Fruit fly (Drosophila melanogaster) Kc167 (cell line): ENCODE measurements around the gene pll.

ENCODE experiments used
- Myc ChIP-seq: fragments of >200 bp; optimal IDR thresholded peaks from 2 replicates; lab custom pipeline; 2017; ENCODE audit warnings: missing external identifiers
- Sin3A ChIP-seq: fragments of >200 bp; optimal IDR thresholded peaks from 2 replicates; lab custom pipeline; 2018; ENCODE audit warnings: missing external identifiers
- h ChIP-seq: fragments of >200 bp; optimal IDR thresholded peaks from 3 replicates; lab custom pipeline; 2018; ENCODE audit warnings: missing external identifiers
- insv ChIP-seq: fragments of >200 bp; optimal IDR thresholded peaks from 3 replicates; lab custom pipeline; 2018; ENCODE audit warnings: missing external identifiers
- psq ChIP-seq: fragments of >200 bp; optimal IDR thresholded peaks from 2 replicates; lab custom pipeline; 2017; ENCODE audit warnings: missing external identifiers
- ttk ChIP-seq: sonication (Bioruptor generic); optimal IDR thresholded peaks from 2 replicates; lab custom pipeline; 2017; ENCODE audit warnings: missing external identifiers

pll gene

DNA sequence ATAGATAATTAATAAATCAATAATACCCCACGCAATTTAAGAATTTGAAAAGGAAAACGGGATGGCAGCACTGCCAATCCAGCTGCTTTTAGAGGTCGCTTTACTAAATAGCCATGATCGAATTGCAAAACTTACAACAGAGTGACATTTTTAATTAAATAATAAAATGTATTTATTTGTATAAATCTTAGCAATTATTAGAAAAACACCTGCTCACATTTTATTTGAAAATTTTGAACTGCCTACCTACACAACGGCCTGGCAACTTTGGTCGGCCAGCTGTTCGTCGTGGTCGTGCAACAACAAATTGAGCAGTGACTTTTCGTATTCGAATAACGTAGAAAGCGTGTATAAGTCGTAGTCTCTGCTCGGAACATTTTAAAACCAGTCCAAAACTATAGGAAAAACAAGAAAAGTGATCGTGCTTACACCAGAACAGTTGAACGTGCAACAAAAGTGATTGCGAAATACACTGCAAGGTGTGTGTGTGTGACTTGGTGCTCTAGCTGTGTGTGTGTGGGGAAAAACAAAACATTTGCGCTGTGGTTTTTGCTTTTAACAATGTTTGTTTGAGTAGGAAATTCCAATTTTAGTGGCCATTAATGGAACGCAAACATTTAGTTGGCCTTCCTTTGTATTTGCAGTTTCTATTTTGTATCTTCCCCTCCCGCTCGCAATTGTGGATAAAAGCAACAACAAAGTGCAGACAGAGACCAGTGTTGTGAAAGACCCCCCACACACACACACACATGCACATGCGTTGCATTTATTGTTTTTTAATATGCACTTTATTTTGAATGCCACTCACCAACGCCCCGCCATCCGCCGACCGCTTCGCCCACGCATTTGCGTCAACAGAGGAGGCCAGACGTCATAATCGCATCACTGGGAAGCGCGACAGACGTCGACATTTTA is 21.8 kb upstream of the pll start, which contains the start of gene CG5938:
Gene CG5938 (plus strand): TSS at position 262 of the 915 bp plus-strand sequence.
- TF ChIP-seq Sin3A (lab: Kevin White, UChicago) = no peak
- TF ChIP-seq insv (lab: Kevin White, UChicago) = no peak
- no peak for TF ChIP-seq h (lab: Kevin White, UChicago)
- TF ChIP-seq ttk = no peak
- TF ChIP-seq psq (lab: Kevin White, UChicago) = no peak
- TF ChIP-seq Myc = no peak

- TF ChIP-seq ttk = no peak
- no peak for TF ChIP-seq insv (lab: Kevin White, UChicago)
- TF ChIP-seq Sin3A (lab: Kevin White, UChicago) = no peak
- TF ChIP-seq Myc = no peak
- no peak for TF ChIP-seq psq (lab: Kevin White, UChicago)
- TF ChIP-seq h (lab: Kevin White, UChicago) = no peak
Observed at dm6 chr3R:27273118-27274062, 20.4 kb upstream of the pll start, which contains the start of gene CG5934. Gene CG5934 (plus strand): TSS chr3R:27273705.

DNA sequence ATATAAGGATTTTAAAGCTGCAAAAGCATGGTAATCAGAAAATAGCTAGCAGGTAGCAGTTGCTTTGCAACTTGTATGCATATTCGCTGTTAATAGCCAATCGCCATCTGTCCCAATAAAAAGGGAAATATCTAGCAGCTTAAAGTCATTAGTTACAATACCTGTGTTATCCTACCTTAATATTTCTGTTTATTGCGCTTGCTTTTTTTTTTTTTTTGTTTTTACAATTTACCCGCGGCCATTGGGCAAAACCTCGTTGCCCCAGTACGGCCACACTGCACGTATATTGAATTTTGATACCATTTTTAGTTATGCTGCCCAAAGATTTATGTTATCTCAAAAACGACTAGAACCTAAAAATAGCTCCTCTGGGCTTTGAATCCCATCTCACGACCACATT is 19.3 kb upstream of the pll start:
- TF ChIP-seq ttk (no peak), psq (lab: Kevin White, UChicago) (no peak), h (lab: Kevin White, UChicago) (no peak), Sin3A (lab: Kevin White, UChicago) (no peak), insv (lab: Kevin White, UChicago) (no peak), Myc (no peak)

- TF ChIP-seq Sin3A (lab: Kevin White, UChicago) (no peak), Myc (no peak), ttk (peak; percentile 94), psq (lab: Kevin White, UChicago) (no peak), insv (lab: Kevin White, UChicago) (no peak), h (lab: Kevin White, UChicago) (no peak)
Observed at dm6 chr3R:27270379-27271266, 17.6 kb upstream of the pll start.

- TF ChIP-seq psq (lab: Kevin White, UChicago) (no peak), insv (lab: Kevin White, UChicago) (no peak), ttk (no peak), Myc (no peak), Sin3A (lab: Kevin White, UChicago) (no peak), h (lab: Kevin White, UChicago) (no peak)
Observed at dm6 chr3R:27265330-27265729, 12.3 kb upstream of the pll start, which contains the start of the genes CG14262 and CG14260. Gene CG14262 (minus strand): TSS chr3R:27265430. Gene CG14260 (plus strand): TSS chr3R:27265457.

DNA sequence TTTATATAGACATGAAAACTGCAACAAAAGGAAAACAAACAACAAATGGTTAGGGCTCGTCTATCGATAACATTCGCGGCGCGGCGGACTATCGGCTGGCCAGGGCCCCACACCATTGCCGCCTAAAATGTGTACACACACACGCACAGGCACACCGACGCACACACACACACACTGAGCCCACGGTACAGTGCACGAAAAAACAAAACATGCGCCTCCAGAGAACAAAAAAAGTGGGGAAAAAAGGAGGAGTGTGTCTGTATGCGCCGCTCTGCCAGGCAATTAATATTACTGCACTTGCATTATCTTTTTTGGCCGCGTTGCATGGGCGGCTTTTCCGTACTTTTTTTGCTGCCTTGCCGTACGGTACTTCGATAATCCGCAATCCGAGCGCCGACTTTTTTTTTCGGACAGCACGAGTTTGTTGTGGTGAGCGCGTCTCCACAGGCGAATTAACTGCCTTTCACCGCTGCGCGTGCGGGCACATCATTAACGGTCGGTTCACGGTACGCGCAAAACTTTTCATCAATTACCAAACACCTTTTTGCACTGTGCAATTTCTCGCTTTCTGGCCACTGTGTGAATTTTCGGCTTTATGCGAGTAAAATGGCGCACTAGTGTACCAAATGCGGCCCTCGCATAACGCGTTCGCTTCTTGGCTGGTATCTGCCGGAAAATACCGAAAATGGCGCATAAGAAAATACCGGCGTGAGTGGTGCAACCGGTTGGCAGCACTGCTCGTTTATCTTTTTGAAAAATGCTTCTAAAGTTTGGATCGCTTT is 10.6 kb upstream of the pll start, which contains the start of gene woc:
Gene woc (minus strand): TSS at position 622 of the 782 bp plus-strand sequence.
- no peak for TF ChIP-seq psq (lab: Kevin White, UChicago)
- TF ChIP-seq h (lab: Kevin White, UChicago) = no peak
- TF ChIP-seq insv (lab: Kevin White, UChicago) = no peak

- TF ChIP-seq Myc (no peak), insv (lab: Kevin White, UChicago) (no peak), Sin3A (lab: Kevin White, UChicago) (no peak), psq (lab: Kevin White, UChicago) (no peak), h (lab: Kevin White, UChicago) (no peak), ttk (no peak)
Observed at dm6 chr3R:27253921-27254376, 967 bp upstream of the pll start.

- TF ChIP-seq Myc (no peak), insv (lab: Kevin White, UChicago) (no peak), ttk (no peak), Sin3A (lab: Kevin White, UChicago) (no peak), psq (lab: Kevin White, UChicago) (no peak), h (lab: Kevin White, UChicago) (no peak)
Observed at dm6 chr3R:27250907-27251306, 2.1 kb downstream of the pll start, which contains the start of the genes TTLL6B and TfIIA-L. Gene TTLL6B (minus strand): TSS chr3R:27251007. Gene TfIIA-L (plus strand): TSS chr3R:27251112.

dm6 chr3R:27247892-27248291 is 5.1 kb downstream of the pll start, which contains the start of gene CG5984:
Gene CG5984 (minus strand): TSS chr3R:27247992.
- TF ChIP-seq Myc = no peak
- TF ChIP-seq Sin3A (lab: Kevin White, UChicago) = no peak
- TF ChIP-seq psq (lab: Kevin White, UChicago) = no peak
- TF ChIP-seq h (lab: Kevin White, UChicago) = no peak
- TF ChIP-seq ttk = no peak
- no peak for TF ChIP-seq insv (lab: Kevin White, UChicago)

dm6 chr3R:27246264-27246663 is 6.7 kb downstream of the pll start:
- TF ChIP-seq h (lab: Kevin White, UChicago) (no peak), Myc (no peak), Sin3A (lab: Kevin White, UChicago) (no peak), ttk (no peak), psq (lab: Kevin White, UChicago) (no peak), insv (lab: Kevin White, UChicago) (no peak)
